Worm (Caenorhabditis elegans) whole organism, L3 larva: ENCODE measurements around the gene patr-1.
A peak's percentile ranks its signal among the peaks of the same experiment; 100 is the strongest.

Experiments used
- ZK546.5 ChIP-seq: sonication (generic microtip); optimal IDR thresholded peaks from 2 replicates; lab custom pipeline; 2017; ENCODE audit warnings: missing biosample characterization, missing genetic modification characterization
- ama-1 ChIP-seq: fragments of 150-350 bp; optimal IDR thresholded peaks from 2 replicates; lab custom pipeline; 2018
- ceh-28 ChIP-seq: fragments of 150-350 bp; optimal IDR thresholded peaks from 2 replicates; lab custom pipeline; 2014; ENCODE audit warnings: missing biosample characterization, missing genetic modification reagents, missing genetic modification characterization
- ceh-82 ChIP-seq: fragments of 150-350 bp; optimal IDR thresholded peaks from 2 replicates; lab custom pipeline; 2014; ENCODE audit warnings: missing biosample characterization, missing genetic modification characterization
- ceh-9 ChIP-seq: sonication (generic microtip); optimal IDR thresholded peaks from 2 replicates; lab custom pipeline; 2018; ENCODE audit warnings: missing biosample characterization, missing genetic modification characterization
- elt-1 ChIP-seq: fragments of 150-350 bp; optimal IDR thresholded peaks from 2 replicates; lab custom pipeline; 2014; ENCODE audit warnings: missing biosample characterization, missing genetic modification characterization
- elt-2 ChIP-seq: sonication (generic microtip); optimal IDR thresholded peaks from 2 replicates; lab custom pipeline; 2016; ENCODE audit warnings: missing genetic modification reagents, mild to moderate bottlenecking, missing genetic modification characterization, missing compliant biosample characterization
- fkh-10 ChIP-seq: sonication (generic microtip); optimal IDR thresholded peaks from 2 replicates; lab custom pipeline; 2017; ENCODE audit warnings: missing biosample characterization, missing genetic modification reagents, missing genetic modification characterization
- fkh-2 ChIP-seq: fragments of 150-350 bp; optimal IDR thresholded peaks from 2 replicates; lab custom pipeline; 2014; ENCODE audit warnings: missing biosample characterization, missing genetic modification reagents, missing genetic modification characterization
- fos-1 ChIP-seq: fragments of 150-350 bp; optimal IDR thresholded peaks from 2 replicates; lab custom pipeline; 2014; ENCODE audit warnings: missing biosample characterization, missing genetic modification characterization
- lin-15B ChIP-seq: fragments of 150-350 bp; optimal IDR thresholded peaks from 2 replicates; lab custom pipeline; 2014; ENCODE audit warnings: missing biosample characterization, missing genetic modification characterization
- lin-39 ChIP-seq: fragments of 150-350 bp; optimal IDR thresholded peaks from 2 replicates; lab custom pipeline; 2018; ENCODE audit warnings: missing biosample characterization, missing genetic modification reagents, missing genetic modification characterization
- lsy-12 ChIP-seq: sonication (generic microtip); optimal IDR thresholded peaks from 2 replicates; lab custom pipeline; 2016; ENCODE audit warnings: mild to moderate bottlenecking, missing genetic modification characterization, missing compliant biosample characterization
- mdl-1 ChIP-seq: fragments of 150-350 bp; optimal IDR thresholded peaks from 2 replicates; lab custom pipeline; 2014; ENCODE audit warnings: missing biosample characterization, missing genetic modification characterization
- nfya-1 ChIP-seq: sonication (generic microtip); optimal IDR thresholded peaks from 2 replicates; lab custom pipeline; 2017; ENCODE audit warnings: missing genetic modification characterization, mild to moderate bottlenecking, missing compliant biosample characterization, antibody characterized with exemption, moderate library complexity; ENCODE audit not compliant: insufficient read depth
- nhr-11 ChIP-seq: fragments of 150-350 bp; optimal IDR thresholded peaks from 2 replicates; lab custom pipeline; 2014; ENCODE audit warnings: missing biosample characterization, missing genetic modification characterization
- nhr-12 ChIP-seq: fragments of 150-350 bp; optimal IDR thresholded peaks from 2 replicates; lab custom pipeline; 2014; ENCODE audit warnings: missing biosample characterization, missing genetic modification characterization
- nhr-23 ChIP-seq: fragments of 150-350 bp; optimal IDR thresholded peaks from 2 replicates; lab custom pipeline; 2014; ENCODE audit warnings: missing biosample characterization, missing genetic modification reagents, missing genetic modification characterization
- nhr-237 ChIP-seq: fragments of 150-350 bp; optimal IDR thresholded peaks from 2 replicates; lab custom pipeline; 2014; ENCODE audit warnings: missing biosample characterization, missing genetic modification characterization
- nhr-25 ChIP-seq: sonication (generic microtip); optimal IDR thresholded peaks from 2 replicates; lab custom pipeline; 2017; ENCODE audit warnings: missing biosample characterization, missing genetic modification characterization
- nhr-28 ChIP-seq: fragments of 150-350 bp; optimal IDR thresholded peaks from 2 replicates; lab custom pipeline; 2014; ENCODE audit warnings: missing biosample characterization, missing genetic modification characterization
- nhr-43 ChIP-seq: sonication (generic microtip); optimal IDR thresholded peaks from 2 replicates; lab custom pipeline; 2016; ENCODE audit warnings: mild to moderate bottlenecking, missing genetic modification characterization, missing compliant biosample characterization; ENCODE audit not compliant: poor library complexity, severe bottlenecking
- nhr-67 ChIP-seq: fragments of 150-350 bp; optimal IDR thresholded peaks from 2 replicates; lab custom pipeline; 2014; ENCODE audit warnings: missing biosample characterization, missing genetic modification characterization
- nhr-77 ChIP-seq: fragments of 150-350 bp; optimal IDR thresholded peaks from 2 replicates; lab custom pipeline; 2014; ENCODE audit warnings: missing biosample characterization, missing genetic modification characterization
- pha-4 ChIP-seq: fragments of 150-350 bp; optimal IDR thresholded peaks from 2 replicates; lab custom pipeline; 2014; ENCODE audit warnings: missing biosample characterization, missing genetic modification reagents, missing genetic modification characterization
- pqm-1 ChIP-seq: fragments of 150-350 bp; optimal IDR thresholded peaks from 2 replicates; lab custom pipeline; 2017; ENCODE audit warnings: missing biosample characterization, missing genetic modification characterization, inconsistent platforms
- snpc-4 ChIP-seq: fragments of 150-350 bp; optimal IDR thresholded peaks from 2 replicates; lab custom pipeline; 2014; ENCODE audit warnings: missing biosample characterization, missing genetic modification characterization
- unc-39 ChIP-seq: sonication (generic microtip); optimal IDR thresholded peaks from 4 replicates; lab custom pipeline; 2017; ENCODE audit warnings: missing biosample characterization, missing genetic modification characterization
- unc-62 ChIP-seq: fragments of 150-350 bp; sonication (generic microtip); optimal IDR thresholded peaks from 4 replicates; lab custom pipeline; 2014; ENCODE audit warnings: missing biosample characterization, missing genetic modification reagents, missing genetic modification characterization
- zag-1 ChIP-seq: fragments of 150-350 bp; optimal IDR thresholded peaks from 2 replicates; lab custom pipeline; 2014; ENCODE audit warnings: missing biosample characterization, missing genetic modification characterization
- ztf-11 ChIP-seq: fragments of 150-350 bp; optimal IDR thresholded peaks from 2 replicates; lab custom pipeline; 2014; ENCODE audit warnings: missing biosample characterization, missing genetic modification characterization
- ztf-4 ChIP-seq: fragments of 150-350 bp; optimal IDR thresholded peaks from 2 replicates; lab custom pipeline; 2014; ENCODE audit warnings: missing biosample characterization, missing genetic modification characterization

The patr-1 gene

DNA sequence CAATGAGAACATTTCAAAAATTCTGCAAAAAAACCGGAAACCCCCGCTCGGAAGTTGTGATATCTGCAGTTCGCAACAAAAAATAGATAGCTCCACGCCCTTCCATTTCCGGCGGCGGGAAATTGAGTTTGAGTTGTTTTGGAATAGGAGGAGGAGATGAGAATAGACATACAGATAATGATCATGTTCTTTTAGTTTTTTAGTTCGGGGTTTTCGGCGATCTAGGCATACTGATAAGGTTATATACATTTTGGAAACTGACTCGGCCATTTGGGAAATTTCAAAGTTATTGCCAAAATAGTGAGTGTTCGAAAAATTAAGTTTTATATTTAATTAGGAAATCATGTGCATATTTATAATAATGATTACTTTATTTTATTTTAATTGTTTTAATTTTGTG, 43.9 kb downstream of the patr-1 start:
- TF ChIP-seq fos-1 (tag; lab: Kevin White, UChicago) (no peak), elt-1 (tag; lab: Kevin White, UChicago) (peak; percentile 74), fkh-10 (no peak), unc-62 (GFP tag; lab: Kevin White, UChicago) (no peak)

DNA sequence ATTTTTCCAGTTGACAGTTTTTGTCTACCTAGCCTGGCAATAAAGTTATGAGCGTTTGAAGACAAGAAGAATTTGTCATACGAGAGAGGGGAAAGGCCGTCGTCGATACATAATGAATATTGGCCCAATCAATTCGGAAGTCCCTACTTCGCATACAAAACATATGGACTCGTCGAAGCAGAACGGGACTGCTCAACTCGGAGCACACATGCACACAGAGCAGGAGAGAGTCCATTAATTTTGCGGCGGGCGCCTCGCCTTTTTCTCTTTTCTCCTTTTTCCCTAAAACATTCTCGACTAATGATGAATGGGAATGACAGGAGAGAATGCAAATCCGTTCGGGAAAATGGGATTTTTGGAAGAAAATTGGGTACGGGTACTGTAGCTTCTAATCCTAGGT, 45.2 kb downstream of the patr-1 start, which contains the start of gene F13D12.8:
Gene F13D12.8, minus strand, starts transcription at position 82 of the 400 bp plus-strand sequence.
- TF ChIP-seq snpc-4: peak; percentile 2
- TF ChIP-seq nhr-237 (tag; lab: Kevin White, UChicago): no peak
- peak; percentile 23 for TF ChIP-seq lin-39

- TF ChIP-seq lsy-12 (tag; lab: Kevin White, UChicago): peak; percentile 25
- peak; percentile 62 for TF ChIP-seq elt-2 (tag; lab: Kevin White, UChicago)
- TF ChIP-seq ama-1 (lab: Kevin White, UChicago): peak; percentile 88
- no peak for TF ChIP-seq mdl-1 (tag; lab: Kevin White, UChicago)
- peak; percentile 4 for TF ChIP-seq nhr-43 (tag; lab: Kevin White, UChicago)
- TF ChIP-seq ceh-82 (tag; lab: Kevin White, UChicago): no peak
- TF ChIP-seq nfya-1 (tag; lab: Kevin White, UChicago): no peak
These were observed 46.5 kb downstream of the patr-1 start for ce11 chrII:11731174-11731724.

DNA sequence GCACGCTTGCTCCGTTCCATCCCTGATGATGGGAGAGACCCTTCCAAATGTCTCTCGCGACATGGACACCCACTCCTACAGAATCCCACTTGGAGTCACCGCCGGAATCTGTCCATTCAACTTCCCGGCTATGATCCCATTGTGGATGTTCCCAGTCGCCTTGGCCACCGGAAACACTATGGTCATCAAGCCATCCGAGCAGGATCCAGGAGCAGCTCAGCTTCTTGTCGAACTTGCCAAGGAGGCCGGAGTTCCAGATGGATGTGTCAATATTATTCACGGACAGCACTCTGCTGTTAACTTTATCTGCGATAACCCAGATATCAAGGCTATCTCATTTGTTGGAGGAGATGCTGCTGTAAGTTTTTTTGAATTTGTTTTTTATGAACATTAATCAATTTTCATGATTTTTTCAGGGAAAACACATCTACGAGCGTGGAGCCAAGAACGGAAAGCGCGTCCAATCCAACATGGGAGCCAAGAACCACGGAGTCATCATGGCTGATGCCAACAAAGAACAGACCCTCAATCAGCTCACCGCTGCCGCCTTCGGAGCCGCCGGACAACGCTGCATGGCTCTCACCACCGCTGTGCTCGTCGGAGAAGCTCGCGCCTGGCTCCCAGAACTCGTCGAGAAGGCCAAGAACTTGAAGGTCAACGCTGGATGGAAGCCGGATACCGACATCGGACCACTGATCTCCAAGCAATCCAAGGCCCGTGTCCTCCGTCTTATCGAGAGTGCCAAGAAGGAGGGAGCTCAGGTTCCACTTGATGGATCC, 47.8 kb downstream of the patr-1 start:
- TF ChIP-seq nhr-67 (tag; lab: Kevin White, UChicago): no peak
- no peak for TF ChIP-seq ZK546.5 (tag; lab: Kevin White, UChicago)
- no peak for TF ChIP-seq nhr-28 (tag; lab: Kevin White, UChicago)
- TF ChIP-seq nhr-12 (tag; lab: Kevin White, UChicago): no peak
- TF ChIP-seq pha-4 (tag; lab: Kevin White, UChicago): no peak
- TF ChIP-seq zag-1 (tag; lab: Kevin White, UChicago): no peak
- no peak for TF ChIP-seq nhr-23 (tag; lab: Kevin White, UChicago)
- TF ChIP-seq ceh-28: no peak
- no peak for TF ChIP-seq lsy-12 (tag; lab: Kevin White, UChicago)

DNA sequence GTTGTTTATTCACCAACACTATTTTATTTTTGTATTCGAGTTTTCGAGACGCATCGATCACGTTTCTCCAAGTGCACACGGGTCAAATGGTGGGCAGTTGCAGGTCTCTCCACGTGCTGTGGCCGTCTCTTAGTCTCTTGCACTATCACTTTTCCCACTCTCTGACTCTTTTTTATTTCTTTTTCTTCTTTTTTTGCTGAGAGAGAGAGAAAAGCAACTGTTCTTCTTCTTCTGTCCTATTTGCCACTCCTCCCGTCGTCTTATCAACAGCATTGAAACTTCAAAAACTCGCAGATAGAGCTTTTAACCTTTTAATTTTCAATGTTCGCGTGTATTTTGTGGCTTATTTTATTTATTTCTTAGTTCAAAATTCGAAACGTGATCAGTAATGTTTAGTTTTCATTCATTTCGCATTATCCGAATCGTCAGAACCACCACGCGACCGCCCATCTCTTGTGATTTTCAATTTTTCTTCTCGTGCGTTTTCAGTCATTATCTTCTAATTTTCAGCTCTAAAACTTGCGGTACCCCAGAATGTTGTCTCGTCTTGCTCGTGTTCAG, 49.1 kb downstream of the patr-1 start, which contains the start of gene alh-8:
Gene alh-8, plus strand, starts transcription at position 511 of the 561 bp plus-strand sequence.
- TF ChIP-seq ceh-9 (tag; lab: Kevin White, UChicago): no peak
- TF ChIP-seq fkh-2 (tag; lab: Kevin White, UChicago): no peak
- TF ChIP-seq nhr-77 (tag; lab: Kevin White, UChicago): peak; percentile 21
- TF ChIP-seq mdl-1 (tag; lab: Kevin White, UChicago): peak; percentile 92
- TF ChIP-seq ztf-4: no peak
- peak; percentile 44 for TF ChIP-seq nfya-1 (tag; lab: Kevin White, UChicago)
- peak; percentile 5 for TF ChIP-seq nhr-23 (tag; lab: Kevin White, UChicago)
- no peak for TF ChIP-seq zag-1 (tag; lab: Kevin White, UChicago)
- TF ChIP-seq lin-15B (tag; lab: Kevin White, UChicago): peak; percentile 14
- TF ChIP-seq pqm-1: peak; percentile 14
- peak; percentile 53 for TF ChIP-seq ama-1 (lab: Kevin White, UChicago)
- TF ChIP-seq elt-2 (tag; lab: Kevin White, UChicago): peak; percentile 76
- peak; percentile 55 for TF ChIP-seq pha-4 (tag; lab: Kevin White, UChicago)
- TF ChIP-seq nhr-25 (tag; lab: Kevin White, UChicago): no peak
- TF ChIP-seq lin-39: peak; percentile 31

ce11 chrII:11727438-11727837, 50.3 kb downstream of the patr-1 start:
- TF ChIP-seq lin-39 (no peak), unc-39 (tag; lab: Kevin White, UChicago) (no peak), lsy-12 (tag; lab: Kevin White, UChicago) (no peak), ztf-11 (tag; lab: Kevin White, UChicago) (no peak), nhr-28 (tag; lab: Kevin White, UChicago) (no peak), nhr-11 (tag; lab: Kevin White, UChicago) (no peak), mdl-1 (tag; lab: Kevin White, UChicago) (no peak)
